Fruit fly (Drosophila melanogaster) whole organism, wandering third instar larva: ENCODE data around the gene Ugt37C2.

Experiments
- Abd-B ChIP-seq: fragments of >200 bp; optimal IDR thresholded peaks from 2 replicates; lab custom pipeline; 2017; ENCODE audit warnings: missing biosample characterization, missing genetic modification characterization
- CG32264 ChIP-seq: fragments of 200-800 bp; sonication (Bioruptor generic); optimal IDR thresholded peaks from 2 replicates; lab custom pipeline; 2016; ENCODE audit warnings: missing biosample characterization, missing genetic modification characterization
- CG9705 ChIP-seq: fragments of 200-800 bp; sonication (Bioruptor generic); optimal IDR thresholded peaks from 2 replicates; lab custom pipeline; 2018; ENCODE audit warnings: missing biosample characterization, mild to moderate bottlenecking, missing genetic modification characterization
- CrebA ChIP-seq: fragments of 200-800 bp; sonication (Bioruptor generic); optimal IDR thresholded peaks from 2 replicates; lab custom pipeline; 2016; ENCODE audit warnings: missing biosample characterization, mild to moderate bottlenecking, missing genetic modification characterization, borderline replicate concordance
- Dfd ChIP-seq: fragments of >200 bp; optimal IDR thresholded peaks from 2 replicates; lab custom pipeline; 2017; ENCODE audit warnings: missing biosample characterization, missing genetic modification characterization
- Dif ChIP-seq: fragments of 200-275, 200-300 bp; sonication (Bioruptor generic); optimal IDR thresholded peaks from 2 replicates; lab custom pipeline; 2018; ENCODE audit warnings: missing biosample characterization, missing genetic modification characterization; ENCODE audit not compliant: partially characterized antibody
- GATAd ChIP-seq: sonication (Bioruptor generic); optimal IDR thresholded peaks from 2 replicates; lab custom pipeline; 2016; ENCODE audit warnings: missing biosample characterization, missing genetic modification characterization
- HLH106 ChIP-seq: fragments of 200-800 bp; optimal IDR thresholded peaks from 3 replicates; lab custom pipeline; 2019; ENCODE audit warnings: missing biosample characterization, mild to moderate bottlenecking, missing genetic modification characterization, moderate library complexity
- Hnf4 ChIP-seq: fragments of 200-800 bp; sonication (Bioruptor generic); optimal IDR thresholded peaks from 2 replicates; lab custom pipeline; 2016; ENCODE audit warnings: missing biosample characterization, mild to moderate bottlenecking, missing genetic modification characterization
- Hr78 ChIP-seq: fragments of >200 bp; optimal IDR thresholded peaks from 2 replicates; lab custom pipeline; 2017; ENCODE audit warnings: missing biosample characterization, missing genetic modification characterization
- Jra ChIP-seq: sonication (Bioruptor generic); optimal IDR thresholded peaks from 2 replicates; lab custom pipeline; 2016; ENCODE audit warnings: missing biosample characterization, missing genetic modification characterization
- Mio ChIP-seq: sonication (Bioruptor generic); optimal IDR thresholded peaks from 2 replicates; lab custom pipeline; 2016; ENCODE audit warnings: missing biosample characterization, missing genetic modification characterization
- Myc ChIP-seq: fragments of >200 bp; optimal IDR thresholded peaks from 2 replicates; lab custom pipeline; 2017
- N ChIP-seq: fragments of >200 bp; optimal IDR thresholded peaks from 2 replicates; lab custom pipeline; 2018; ENCODE audit warnings: missing biosample characterization, missing external identifiers, missing genetic modification characterization
- OdsH ChIP-seq: fragments of 200-800 bp; sonication (Bioruptor generic); optimal IDR thresholded peaks from 2 replicates; lab custom pipeline; 2016; ENCODE audit warnings: missing biosample characterization, mild to moderate bottlenecking, missing genetic modification characterization
- Rel ChIP-seq, 2 experiments: fragments of 200-800 bp; sonication (Bioruptor generic) in 1 of 2; optimal IDR thresholded peaks; 2 replicates in 1 of 2; 3 replicates in 1 of 2; lab custom pipeline; 2016 to 2019; ENCODE audit warnings: mild to moderate bottlenecking in 2 of 2, missing biosample characterization in 2 of 2, missing genetic modification characterization in 2 of 2, moderate library complexity in 1 of 2
- Sp1 ChIP-seq: fragments of 200-800 bp; sonication (Bioruptor generic); optimal IDR thresholded peaks from 3 replicates; lab custom pipeline; 2019; ENCODE audit warnings: missing biosample characterization, mild to moderate bottlenecking, missing genetic modification characterization, moderate library complexity
- brk ChIP-seq: fragments of 200-800 bp; sonication (Bioruptor generic); optimal IDR thresholded peaks from 2 replicates; lab custom pipeline; 2016; ENCODE audit warnings: missing biosample characterization, mild to moderate bottlenecking, missing genetic modification characterization
- dmrt93B ChIP-seq: fragments of 200-800 bp; sonication (Bioruptor generic); optimal IDR thresholded peaks from 2 replicates; lab custom pipeline; 2018; ENCODE audit warnings: missing biosample characterization, mild to moderate bottlenecking, missing genetic modification characterization
- dsf ChIP-seq: sonication (Bioruptor generic); optimal IDR thresholded peaks from 2 replicates; lab custom pipeline; 2016; ENCODE audit warnings: missing biosample characterization, missing genetic modification characterization, borderline replicate concordance
- ey ChIP-seq: fragments of 200-800 bp; sonication (Bioruptor generic); optimal IDR thresholded peaks from 2 replicates; lab custom pipeline; 2016; ENCODE audit warnings: missing biosample characterization, missing genetic modification characterization
- fru ChIP-seq: fragments of 200-800 bp; sonication (Bioruptor generic); optimal IDR thresholded peaks from 3 replicates; lab custom pipeline; 2016; ENCODE audit warnings: missing biosample characterization, mild to moderate bottlenecking, missing genetic modification characterization
- h ChIP-seq: fragments of 200-800 bp; sonication (Bioruptor generic); optimal IDR thresholded peaks from 3 replicates; lab custom pipeline; 2016; ENCODE audit warnings: missing biosample characterization, mild to moderate bottlenecking, missing genetic modification characterization
- jim ChIP-seq: fragments of 175-275, 200-325 bp; sonication (Bioruptor generic); optimal IDR thresholded peaks from 2 replicates; lab custom pipeline; 2016; ENCODE audit warnings: missing biosample characterization, mild to moderate bottlenecking, missing genetic modification characterization
- lola ChIP-seq: fragments of >200 bp; optimal IDR thresholded peaks from 2 replicates; lab custom pipeline; 2017; ENCODE audit warnings: missing biosample characterization, missing genetic modification characterization
- pan ChIP-seq: fragments of >200 bp; optimal IDR thresholded peaks from 2 replicates; lab custom pipeline; 2017
- rgr ChIP-seq: fragments of 200-800 bp; sonication (Bioruptor generic); optimal IDR thresholded peaks from 3 replicates; lab custom pipeline; 2016; ENCODE audit warnings: missing biosample characterization, mild to moderate bottlenecking, missing genetic modification characterization
- sage ChIP-seq: fragments of 200-800 bp; sonication (Bioruptor generic); optimal IDR thresholded peaks from 2 replicates; lab custom pipeline; 2016; ENCODE audit warnings: missing biosample characterization, mild to moderate bottlenecking, missing genetic modification characterization
- sv ChIP-seq: fragments of 200-800 bp; sonication (Bioruptor generic); optimal IDR thresholded peaks from 3 replicates; lab custom pipeline; 2016; ENCODE audit warnings: missing biosample characterization, missing genetic modification characterization
- tai ChIP-seq: sonication (Bioruptor generic); optimal IDR thresholded peaks from 2 replicates; lab custom pipeline; 2016; ENCODE audit warnings: missing biosample characterization, missing genetic modification characterization
- usp ChIP-seq: fragments of >200 bp; optimal IDR thresholded peaks from 2 replicates; lab custom pipeline; 2017; ENCODE audit warnings: missing biosample characterization, missing genetic modification characterization
- woc ChIP-seq: sonication (Bioruptor generic); optimal IDR thresholded peaks from 2 replicates; lab custom pipeline; 2016; ENCODE audit warnings: missing biosample characterization, mild to moderate bottlenecking, missing genetic modification characterization

The Ugt37C2 gene

DNA sequence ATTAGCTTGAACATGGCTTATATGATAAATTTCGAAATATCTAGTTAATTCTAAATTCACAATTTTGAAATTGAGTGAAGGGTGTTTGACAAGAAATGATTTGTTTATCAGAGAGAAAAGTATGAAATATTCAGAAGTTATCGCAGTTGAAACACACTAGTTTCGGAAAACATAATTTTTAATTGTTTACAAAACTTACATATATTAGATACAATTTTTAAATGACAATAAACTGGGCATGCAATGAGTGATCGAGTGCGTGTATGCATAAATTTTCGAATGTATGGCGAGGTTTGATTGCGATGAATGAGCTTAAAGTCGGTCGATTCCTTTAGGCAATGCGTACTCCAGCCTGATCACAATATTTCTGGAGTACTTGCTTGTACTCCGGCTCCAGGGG, 27.0 kb downstream of the Ugt37C2 start, which contains the start of gene CG13280:
Gene CG13280 (minus strand): TSS at position 101 of the 400 bp plus-strand sequence.
- TF ChIP-seq dsf (GFP tag; lab: Kevin White, UChicago) (no peak), sv (GFP tag; lab: Kevin White, UChicago) (no peak), pan (lab: Kevin White, UChicago) (no peak), OdsH (no peak), Dif (GFP tag; lab: Kevin White, UChicago) (no peak), sage (no peak), tai (GFP tag; lab: Kevin White, UChicago) (no peak)

DNA sequence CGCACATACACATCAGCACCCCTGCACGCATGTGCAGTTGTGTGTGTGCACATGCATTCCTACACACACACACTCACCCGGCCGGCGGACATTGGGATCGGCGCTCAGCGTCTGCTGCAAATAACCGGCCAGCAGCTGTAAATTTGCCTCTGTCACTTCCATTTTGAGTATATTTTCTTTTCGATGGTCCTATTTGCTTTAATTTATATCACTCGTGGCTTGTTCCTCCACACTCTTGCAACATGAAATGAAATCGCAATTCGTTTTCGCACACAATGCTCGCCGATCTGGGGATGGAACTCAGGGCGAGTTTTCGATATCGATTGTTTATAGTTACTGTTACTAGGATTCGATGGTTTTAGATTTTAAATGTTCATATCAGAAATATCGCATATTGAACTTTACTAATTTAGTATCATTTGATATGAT, 30.9 kb downstream of the Ugt37C2 start, which contains the start of gene Cse1:
Gene Cse1 (minus strand): TSS at position 303 of the 429 bp plus-strand sequence.
- TF ChIP-seq N (GFP tag; lab: Kevin White, UChicago) (peak; percentile 72), CG9705 (no peak), woc (peak; percentile 24)

DNA sequence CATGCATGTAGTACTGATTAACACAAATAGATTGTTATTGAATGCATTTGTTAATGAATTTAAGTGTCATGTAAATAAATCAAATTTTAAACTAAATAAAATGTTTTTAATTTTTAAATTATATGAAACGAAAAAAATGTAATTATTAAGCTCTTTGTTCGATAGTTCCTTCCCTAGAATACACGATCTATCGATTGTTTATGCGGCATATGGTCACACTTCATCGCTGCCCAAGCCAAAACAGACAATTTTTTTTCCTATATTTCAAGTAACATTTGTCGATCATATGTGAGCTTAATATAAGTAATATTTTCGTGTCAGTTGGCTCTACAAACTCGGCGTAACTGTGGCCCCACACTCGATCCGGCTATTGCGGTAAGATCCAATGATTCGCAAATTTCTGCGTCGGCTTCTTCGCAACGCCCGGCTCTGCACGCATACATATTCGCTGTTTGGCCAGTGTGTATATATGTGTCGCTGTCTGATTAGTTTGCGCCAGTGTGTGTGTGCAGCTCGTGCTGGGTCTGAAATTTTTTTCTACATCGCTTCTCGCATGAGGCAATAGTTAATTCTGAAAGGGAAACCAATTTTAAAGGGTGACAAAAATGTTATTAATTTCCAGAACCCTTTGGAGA, 33.0 kb downstream of the Ugt37C2 start, which contains the start of gene AspRS-m:
Gene AspRS-m (plus strand): TSS at position 207 of the 635 bp plus-strand sequence.
- no peak for TF ChIP-seq Rel (GFP tag; optimal IDR thresholded peaks at IDR 0.05; lab: Kevin White, UChicago)
- TF ChIP-seq Rel (tag; optimal IDR thresholded peaks at IDR 0.05; lab: Kevin White, UChicago), result no peak
- TF ChIP-seq h (GFP tag; lab: Kevin White, UChicago), result peak; percentile 16
- no peak for TF ChIP-seq Dif (GFP tag; lab: Kevin White, UChicago)
- peak; percentile 52 for TF ChIP-seq N (GFP tag; lab: Kevin White, UChicago)

DNA sequence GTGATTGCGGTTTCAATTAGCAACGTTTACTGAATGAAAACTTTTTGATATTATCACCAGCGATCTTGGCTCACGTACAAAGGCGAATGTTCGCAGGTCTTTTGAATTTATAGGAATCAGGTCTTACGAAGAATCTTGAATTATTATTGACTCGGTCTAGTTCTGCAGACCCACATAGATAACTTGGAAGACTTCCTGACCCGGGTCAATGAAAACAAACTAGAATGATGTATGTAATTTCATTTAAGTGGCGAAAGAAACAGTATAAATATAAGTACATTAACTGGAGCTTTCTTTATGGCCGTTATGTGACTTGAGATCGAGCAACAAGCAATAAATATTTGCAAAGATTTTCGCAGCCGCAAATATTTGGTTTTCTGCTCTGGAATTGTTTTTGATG, 40.4 kb downstream of the Ugt37C2 start, which contains the start of gene CG13282:
Gene CG13282 (minus strand): TSS at position 101 of the 400 bp plus-strand sequence.
- no peak for TF ChIP-seq rgr (GFP tag; lab: Kevin White, UChicago)
- no peak for TF ChIP-seq CG32264 (GFP tag; lab: Kevin White, UChicago)
- no peak for TF ChIP-seq pan (lab: Kevin White, UChicago)
- TF ChIP-seq lola (GFP tag; lab: Kevin White, UChicago), result no peak
- no peak for TF ChIP-seq Hnf4 (GFP tag; lab: Kevin White, UChicago)
- no peak for TF ChIP-seq Dfd (GFP tag; lab: Kevin White, UChicago)
- TF ChIP-seq Jra (GFP tag; lab: Kevin White, UChicago), result no peak
- TF ChIP-seq Sp1 (GFP tag; lab: Kevin White, UChicago), result no peak
- no peak for TF ChIP-seq CG9705
- no peak for TF ChIP-seq woc
- no peak for TF ChIP-seq usp (GFP tag; lab: Kevin White, UChicago)
- no peak for TF ChIP-seq Hr78 (GFP tag; lab: Kevin White, UChicago)
- no peak for TF ChIP-seq ey (GFP tag; lab: Kevin White, UChicago)
- TF ChIP-seq fru (GFP tag; lab: Kevin White, UChicago), result no peak

DNA sequence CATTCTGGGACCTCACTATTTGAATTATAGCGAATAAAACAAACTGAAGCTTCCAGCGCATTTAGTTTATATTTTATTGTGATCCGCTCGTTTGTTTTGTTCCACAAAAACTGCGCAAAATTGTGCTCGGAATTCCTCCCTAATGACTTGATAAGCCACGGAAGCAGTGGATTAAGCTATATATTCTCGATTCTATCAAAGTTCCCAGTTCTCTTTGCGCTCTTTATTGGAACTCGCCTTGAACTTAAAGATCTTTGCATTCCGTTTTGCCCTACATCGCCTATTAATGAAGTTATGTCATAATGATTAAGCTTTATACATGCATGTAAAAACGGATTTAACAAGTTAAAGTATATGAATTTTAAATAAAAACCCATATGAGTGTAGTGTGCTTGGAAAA, 43.1 kb downstream of the Ugt37C2 start, which contains the start of gene Nepl9:
Gene Nepl9 (minus strand): TSS at position 101 of the 400 bp plus-strand sequence.
- TF ChIP-seq Dif (GFP tag; lab: Kevin White, UChicago) (no peak), Myc (lab: Kevin White, UChicago) (no peak), fru (GFP tag; lab: Kevin White, UChicago) (no peak), CG32264 (GFP tag; lab: Kevin White, UChicago) (no peak), Dfd (GFP tag; lab: Kevin White, UChicago) (no peak), Rel (GFP tag; optimal IDR thresholded peaks at IDR 0.05; lab: Kevin White, UChicago) (no peak), Rel (tag; optimal IDR thresholded peaks at IDR 0.05; lab: Kevin White, UChicago) (no peak), Hr78 (GFP tag; lab: Kevin White, UChicago) (no peak), pan (lab: Kevin White, UChicago) (no peak), CrebA (GFP tag; lab: Kevin White, UChicago) (no peak), usp (GFP tag; lab: Kevin White, UChicago) (no peak), woc (no peak), lola (GFP tag; lab: Kevin White, UChicago) (no peak), Abd-B (no peak), dmrt93B (GFP tag; lab: Kevin White, UChicago) (no peak), OdsH (no peak), GATAd (no peak), jim (GFP tag; lab: Kevin White, UChicago) (no peak), Mio (GFP tag; lab: Kevin White, UChicago) (no peak), brk (GFP tag; lab: Kevin White, UChicago) (no peak), HLH106 (tag; lab: Kevin White, UChicago) (no peak)
